Fruit fly (Drosophila melanogaster): ENCODE data around the gene Rbp6.

DNA sequence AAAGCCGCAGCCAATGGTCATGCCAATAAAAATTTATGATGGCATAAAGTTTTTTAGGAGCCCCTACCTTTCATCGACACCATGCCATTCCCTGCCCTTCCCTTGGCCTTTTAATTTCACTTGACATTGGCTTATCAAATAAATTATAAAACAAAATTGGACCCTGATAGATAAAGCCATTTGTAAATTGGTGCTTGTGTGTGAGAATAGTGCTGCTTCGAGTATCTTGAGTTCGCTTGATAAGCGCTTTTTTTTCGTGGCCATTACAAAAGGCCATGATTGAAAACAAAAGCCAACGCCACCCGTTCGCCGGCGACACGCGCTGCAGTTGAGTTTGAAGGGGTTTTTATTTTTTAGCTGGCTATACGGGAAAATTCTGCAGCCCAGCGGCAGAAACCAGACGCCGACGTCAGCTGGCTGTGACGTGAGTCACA is 188.1 kb downstream of the Rbp6 start:
- TF ChIP-seq psq (optimal IDR thresholded peaks at IDR 0.05): no peak
- TF ChIP-seq h (optimal IDR thresholded peaks at IDR 0.05): no peak
- TF ChIP-seq ttk (optimal IDR thresholded peaks at IDR 0.05): no peak
